Worm (Caenorhabditis elegans) whole organism, L4 larva: Measurements from ENCODE around the gene ugt-11.
"Not testable (repeated sequence)": the region's sequence is repeated elsewhere in the genome, so short reads cannot be mapped to it uniquely, and the experiment has no call there.

Experiments used
- D1046.2 ChIP-seq: fragments of 200-800 bp; sonication (Bioruptor generic); IDR thresholded peaks from 2 replicates; pipeline ENCODE4 v1.3.6; 2022; ENCODE audit warnings: missing genetic modification characterization, missing compliant biosample characterization
- F26F4.8 ChIP-seq: fragments of 200-800 bp; sonication (Bioruptor generic); conservative IDR thresholded peaks from 2 replicates; pipeline ENCODE4 v1.3.6; 2022; ENCODE audit warnings: missing genetic modification characterization, missing compliant biosample characterization
- F49E8.2 ChIP-seq: sonication (generic microtip); optimal IDR thresholded peaks from 2 replicates; lab custom pipeline; 2016; ENCODE audit warnings: missing compliant biosample characterization, mild to moderate bottlenecking, missing genetic modification characterization, borderline replicate concordance
- Y5F2A.4 ChIP-seq: fragments of 200-800 bp; sonication (Bioruptor generic); optimal IDR thresholded peaks from 2 replicates; lab custom pipeline; 2018; ENCODE audit warnings: mild to moderate bottlenecking, missing genetic modification characterization, missing compliant biosample characterization
- aly-2 ChIP-seq: sonication (generic microtip); optimal IDR thresholded peaks from 2 replicates; lab custom pipeline; 2018; ENCODE audit warnings: missing biosample characterization, missing genetic modification characterization
- arid-1 ChIP-seq: fragments of 200-800 bp; sonication (Bioruptor generic); conservative IDR thresholded peaks from 2 replicates; pipeline ENCODE4 v1.3.6; 2022; ENCODE audit warnings: missing genetic modification reagents, missing genetic modification characterization, missing compliant biosample characterization
- ceh-28 ChIP-seq: fragments of 150-350 bp; optimal IDR thresholded peaks from 2 replicates; lab custom pipeline; 2014; ENCODE audit warnings: missing biosample characterization, missing genetic modification reagents, missing genetic modification characterization
- daf-16 ChIP-seq, 3 experiments: sonication (generic microtip); optimal IDR thresholded peaks; 2 replicates each; lab custom pipeline; 2016 to 2017; ENCODE audit warnings: missing genetic modification characterization in 3 of 3, missing genetic modification reagents in 3 of 3, mild to moderate bottlenecking in 2 of 3, missing compliant biosample characterization in 2 of 3, missing biosample characterization in 1 of 3, moderate library complexity in 1 of 3
- daf-8 ChIP-seq: fragments of 200-800 bp; sonication (Bioruptor generic); IDR thresholded peaks from 2 replicates; pipeline ENCODE4 v1.3.6; 2022; ENCODE audit warnings: missing genetic modification characterization, missing compliant biosample characterization
- fkh-10 ChIP-seq: fragments of 150-350 bp; optimal IDR thresholded peaks from 2 replicates; lab custom pipeline; 2014; ENCODE audit warnings: missing biosample characterization, missing genetic modification reagents, missing genetic modification characterization
- lim-7 ChIP-seq: fragments of 200-800 bp; sonication (Bioruptor generic); IDR thresholded peaks from 2 replicates; pipeline ENCODE4 v1.3.6; 2022; ENCODE audit warnings: missing genetic modification characterization, missing compliant biosample characterization
- lin-38 ChIP-seq: fragments of 200-800 bp; sonication (Bioruptor generic); IDR thresholded peaks from 2 replicates; pipeline ENCODE4 v1.3.6; 2022; ENCODE audit warnings: missing genetic modification reagents, missing genetic modification characterization, missing compliant biosample characterization
- madf-9 ChIP-seq: fragments of 200-800 bp; sonication (Bioruptor generic); conservative IDR thresholded peaks from 2 replicates; pipeline ENCODE4 v1.3.6; 2022; ENCODE audit warnings: missing genetic modification reagents, missing genetic modification characterization, missing compliant biosample characterization
- mep-1 ChIP-seq: fragments of 150-350 bp; sonication (generic microtip); optimal IDR thresholded peaks from 3 replicates; lab custom pipeline; 2014; ENCODE audit warnings: missing biosample characterization, missing genetic modification characterization
- mxl-2 ChIP-seq: fragments of 200-800 bp; sonication (Bioruptor generic); conservative IDR thresholded peaks from 2 replicates; pipeline ENCODE4 v1.3.6; 2022; ENCODE audit warnings: missing genetic modification reagents, missing genetic modification characterization, missing compliant biosample characterization
- nhr-11 ChIP-seq: fragments of 150-350 bp; optimal IDR thresholded peaks from 2 replicates; lab custom pipeline; 2014; ENCODE audit warnings: missing biosample characterization, missing genetic modification characterization
- nhr-111 ChIP-seq: fragments of 200-800 bp; sonication (Bioruptor generic); optimal IDR thresholded peaks from 2 replicates; lab custom pipeline; 2018; ENCODE audit warnings: mild to moderate bottlenecking, missing genetic modification characterization, missing compliant biosample characterization
- nhr-28 ChIP-seq: fragments of 150-350 bp; optimal IDR thresholded peaks from 2 replicates; lab custom pipeline; 2014; ENCODE audit warnings: missing biosample characterization, missing genetic modification characterization
- nhr-42 ChIP-seq: fragments of 200-800 bp; sonication (Bioruptor generic); IDR thresholded peaks from 2 replicates; pipeline ENCODE4 v1.3.6; 2022; ENCODE audit warnings: missing genetic modification characterization, missing compliant biosample characterization
- nhr-6 ChIP-seq: fragments of 150-350 bp; optimal IDR thresholded peaks from 2 replicates; lab custom pipeline; 2014; ENCODE audit warnings: missing biosample characterization, missing genetic modification characterization
- nhr-77 ChIP-seq: fragments of 150-350 bp; optimal IDR thresholded peaks from 2 replicates; lab custom pipeline; 2014; ENCODE audit warnings: missing biosample characterization, missing genetic modification characterization
- php-3 ChIP-seq: fragments of 200-800 bp; sonication (Bioruptor generic); IDR thresholded peaks from 2 replicates; pipeline ENCODE4 v1.3.6; 2022; ENCODE audit warnings: missing genetic modification reagents, missing genetic modification characterization, missing compliant biosample characterization
- rbr-2 ChIP-seq: sonication (generic microtip); optimal IDR thresholded peaks from 2 replicates; lab custom pipeline; 2016; ENCODE audit warnings: missing genotype, missing genetic modification characterization, missing compliant biosample characterization
- saeg-2 ChIP-seq: fragments of 200-800 bp; sonication (Bioruptor generic); IDR thresholded peaks from 2 replicates; pipeline ENCODE4 v1.3.6; 2022; ENCODE audit warnings: missing genetic modification reagents, missing genetic modification characterization, missing compliant biosample characterization
- sdz-12 ChIP-seq: fragments of 200-800 bp; sonication (Bioruptor generic); optimal IDR thresholded peaks from 2 replicates; lab custom pipeline; 2018; ENCODE audit warnings: mild to moderate bottlenecking, missing genetic modification characterization, missing compliant biosample characterization
- set-16 ChIP-seq: fragments of 200-800 bp; sonication (Bioruptor generic); IDR thresholded peaks from 2 replicates; pipeline ENCODE4 v1.3.6; 2022; ENCODE audit warnings: missing genetic modification reagents, missing genetic modification characterization, missing compliant biosample characterization
- skn-1 ChIP-seq: fragments of 150-350 bp; optimal IDR thresholded peaks from 2 replicates; lab custom pipeline; 2014; ENCODE audit warnings: missing biosample characterization, missing genetic modification characterization
- tra-1 ChIP-seq: fragments of 200-800 bp; sonication (Bioruptor generic); IDR thresholded peaks from 2 replicates; pipeline ENCODE4 v1.3.6; 2022; ENCODE audit warnings: missing genetic modification reagents, missing genetic modification characterization, missing compliant biosample characterization
- unc-130 ChIP-seq: sonication (generic microtip); optimal IDR thresholded peaks from 2 replicates; lab custom pipeline; 2016; ENCODE audit warnings: missing genetic modification reagents, missing genetic modification characterization, missing compliant biosample characterization
- unc-39 ChIP-seq: sonication (generic microtip); optimal IDR thresholded peaks from 2 replicates; lab custom pipeline; 2017; ENCODE audit warnings: missing biosample characterization, missing genetic modification characterization
- unc-62 ChIP-seq, 3 experiments: fragments of 150-350 bp in 1 of 3; sonication (generic microtip); optimal IDR thresholded peaks in 2 of 3; peaks in 1 of 3; 1 replicate in 1 of 3; 2 replicates in 2 of 3; lab custom pipeline; 2014 to 2017; ENCODE audit warnings: missing biosample characterization in 3 of 3, missing genetic modification characterization in 3 of 3, missing genetic modification reagents in 3 of 3, missing genotype in 1 of 3
- zag-1 ChIP-seq: fragments of 150-350 bp; optimal IDR thresholded peaks from 2 replicates; lab custom pipeline; 2014; ENCODE audit warnings: missing biosample characterization, missing genetic modification characterization
- zip-11 ChIP-seq: fragments of 200-800 bp; sonication (Bioruptor generic); IDR thresholded peaks from 2 replicates; pipeline ENCODE4 v1.3.6; 2022; ENCODE audit warnings: missing genetic modification characterization, missing compliant biosample characterization

ugt-11 gene

DNA sequence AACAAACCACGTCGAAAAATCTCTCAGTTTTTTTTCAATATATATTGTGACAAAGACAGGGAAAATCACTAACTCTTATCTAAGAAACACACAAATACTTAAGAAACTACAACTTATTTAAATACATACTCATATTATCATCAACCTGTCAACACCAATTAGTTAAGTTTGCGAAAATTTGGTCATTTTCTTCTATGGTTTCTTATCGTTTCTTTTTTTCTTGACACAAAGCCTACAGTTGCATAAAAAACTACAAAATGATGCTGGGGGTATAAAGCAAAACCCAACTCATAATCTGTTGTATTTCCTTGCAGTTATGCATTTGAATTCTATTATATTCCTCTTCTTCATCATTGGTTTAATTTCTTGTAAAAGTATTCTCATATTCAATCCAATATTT, 6.2 kb upstream of the ugt-11 start, which contains the start of gene ugt-67:
ugt-67 (plus strand) TSS at position 301 of the 400 bp plus-strand sequence.
- TF ChIP-seq nhr-28 (peak; percentile 7), F26F4.8 (GFP tag; lab: Robert Waterston, UW) (no peak), nhr-6 (tag; lab: Kevin White, UChicago) (no peak)

DNA sequence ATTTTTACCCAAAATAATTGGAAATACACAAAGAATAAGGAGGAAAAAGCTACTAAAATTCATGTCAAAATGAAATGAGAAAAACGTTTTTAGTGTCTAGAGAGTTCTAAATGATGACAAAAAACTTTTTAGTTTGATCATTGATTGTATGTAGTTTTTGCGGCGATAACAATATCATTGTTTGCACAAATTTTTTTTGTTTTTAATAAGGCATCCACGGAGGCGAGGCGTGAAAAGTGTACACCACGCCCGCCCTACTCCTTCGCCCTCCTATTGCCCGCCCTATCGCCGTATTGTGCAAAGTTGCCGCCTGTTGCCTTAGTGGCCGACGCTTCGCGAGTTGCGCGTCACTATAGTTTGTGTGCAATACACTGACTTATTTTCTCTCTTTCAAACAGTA, 5.1 kb upstream of the ugt-11 start, which contains the start of gene ugt-10:
ugt-10 (minus strand) TSS at position 101 of the 400 bp plus-strand sequence.
- TF ChIP-seq unc-62 (GFP tag; optimal IDR thresholded peaks at IDR 0.05 in 1 of 2; lab: Kevin White, UChicago), result peak in 1 of 2 experiments; percentile 75
- TF ChIP-seq unc-62 (tag; optimal IDR thresholded peaks at IDR 0.05; lab: Kevin White, UChicago), result not testable (repeated sequence)

DNA sequence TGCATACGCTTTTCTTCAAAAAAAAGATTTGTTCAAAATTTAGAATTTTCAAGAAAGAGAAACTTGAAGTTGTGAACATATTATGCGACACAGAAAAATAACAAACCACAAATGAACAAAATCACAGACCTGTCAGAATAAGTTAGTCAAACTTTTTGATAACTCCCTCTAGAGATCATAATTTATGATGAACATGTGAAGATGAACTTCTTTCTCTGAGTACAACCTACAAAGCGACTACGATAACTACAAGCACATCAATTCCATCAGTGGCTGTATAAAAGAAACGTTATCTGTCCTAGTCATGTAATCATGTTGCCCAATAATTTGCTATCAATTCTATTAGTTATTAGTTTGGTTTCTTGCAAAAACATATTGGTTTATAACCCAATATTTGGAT, 873 bp upstream of the ugt-11 start, which contains the start of gene ugt-9:
ugt-9 (plus strand) TSS at position 305 of the 400 bp plus-strand sequence.
- TF ChIP-seq unc-39 (tag; lab: Kevin White, UChicago) (no peak), aly-2 (tag; lab: Kevin White, UChicago) (no peak), mep-1 (tag; lab: Kevin White, UChicago) (no peak), skn-1 (tag; lab: Kevin White, UChicago) (no peak), nhr-111 (GFP tag; lab: Kevin White, UChicago) (no peak), fkh-10 (GFP tag; lab: Kevin White, UChicago) (no peak), D1046.2 (no peak), arid-1 (GFP tag; lab: Robert Waterston, UW) (no peak), rbr-2 (no peak), sdz-12 (GFP tag; lab: Kevin White, UChicago) (no peak), Y5F2A.4 (GFP tag; lab: Kevin White, UChicago) (no peak), nhr-77 (tag; lab: Kevin White, UChicago) (peak; percentile 53), unc-130 (GFP tag; lab: Kevin White, UChicago) (no peak), ceh-28 (tag; lab: Kevin White, UChicago) (no peak), mxl-2 (GFP tag; lab: Robert Waterston, UW) (no peak), php-3 (GFP tag; lab: Robert Waterston, UW) (no peak), madf-9 (GFP tag; lab: Robert Waterston, UW) (no peak), unc-62 (GFP tag; optimal IDR thresholded peaks at IDR 0.05 in 1 of 2; lab: Kevin White, UChicago) (peak in 1 of 2 experiments; percentile 84), unc-62 (tag; optimal IDR thresholded peaks at IDR 0.05; lab: Kevin White, UChicago) (no peak), nhr-28 (peak; percentile 99), zip-11 (GFP tag; lab: Robert Waterston, UW) (no peak), daf-16 (GFP tag; optimal IDR thresholded peaks at IDR 0.05; lab: Kevin White, UChicago) (no peak), daf-16 (tag; optimal IDR thresholded peaks at IDR 0.05; lab: Kevin White, UChicago) (peak; percentile 17), daf-8 (GFP tag; lab: Robert Waterston, UW) (no peak), tra-1 (GFP tag; lab: Robert Waterston, UW) (no peak), F49E8.2 (tag; lab: Kevin White, UChicago) (no peak), nhr-42 (GFP tag; lab: Robert Waterston, UW) (no peak), zag-1 (tag; lab: Kevin White, UChicago) (no peak)

DNA sequence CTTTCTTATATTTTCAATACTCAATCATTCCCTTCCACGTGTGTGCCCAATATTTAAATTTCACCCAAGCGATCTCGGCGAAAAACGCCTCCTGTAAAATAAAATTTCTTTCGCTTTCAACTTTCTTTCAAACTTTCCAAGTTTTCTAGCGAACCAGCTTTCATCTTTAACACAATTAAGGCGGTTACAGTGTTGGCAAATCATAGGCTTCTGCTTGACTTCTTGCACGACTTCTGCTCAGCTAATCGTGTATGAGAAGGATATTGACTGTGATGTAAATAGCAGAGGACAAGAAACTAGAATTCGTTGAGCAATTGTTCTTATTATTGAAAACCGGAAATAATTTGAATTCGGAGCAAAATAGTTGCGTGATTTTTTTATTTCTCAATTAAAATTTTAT, 3.6 kb downstream of the ugt-11 start:
- TF ChIP-seq arid-1 (GFP tag; lab: Robert Waterston, UW), result no peak
- peak; percentile 26 for TF ChIP-seq unc-130 (GFP tag; lab: Kevin White, UChicago)
- TF ChIP-seq F49E8.2 (tag; lab: Kevin White, UChicago), result peak; percentile 30
- TF ChIP-seq saeg-2, result no peak
- peak; percentile 60 for TF ChIP-seq lin-38
- no peak for TF ChIP-seq mep-1 (tag; lab: Kevin White, UChicago)

DNA sequence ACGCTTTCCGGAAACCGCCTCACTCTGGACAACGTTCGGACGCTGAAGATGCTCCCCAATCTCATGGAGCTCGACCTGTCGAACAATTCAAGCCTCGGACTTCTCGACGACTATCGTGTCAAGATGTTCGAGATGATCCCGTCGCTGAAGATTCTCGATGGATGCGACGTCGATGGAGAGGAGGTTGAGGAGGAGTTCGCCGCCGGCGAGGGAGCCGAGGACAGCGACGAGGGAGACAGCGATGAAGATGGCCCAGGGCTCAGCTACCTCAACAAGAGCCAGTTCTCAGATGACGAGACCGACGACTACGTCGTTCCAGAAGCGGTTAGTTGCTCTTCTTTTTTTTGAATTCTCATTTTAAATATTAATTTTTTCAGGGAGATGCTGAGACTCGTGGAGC, 4.1 kb downstream of the ugt-11 start:
- TF ChIP-seq nhr-11 (no peak), unc-62 (GFP tag; optimal IDR thresholded peaks at IDR 0.05 in 1 of 2; lab: Kevin White, UChicago) (no peak), unc-62 (tag; optimal IDR thresholded peaks at IDR 0.05; lab: Kevin White, UChicago) (no peak), F26F4.8 (GFP tag; lab: Robert Waterston, UW) (no peak), lim-7 (GFP tag; lab: Robert Waterston, UW) (no peak), set-16 (peak; percentile 86)
- TF ChIP-seq, all 104 proteins: peak for 1
